Fruit fly (Drosophila melanogaster): ENCODE results near the gene CG46301.

- TF ChIP-seq pad (GFP tag; optimal IDR thresholded peaks at IDR 0.05), result no peak
- TF ChIP-seq cnc (optimal IDR thresholded peaks at IDR 0.05), result no peak
- TF ChIP-seq bab1 (GFP tag; optimal IDR thresholded peaks at IDR 0.05), result no peak
- TF ChIP-seq cic (GFP tag; optimal IDR thresholded peaks at IDR 0.05), result no peak
- TF ChIP-seq CG7045 (GFP tag; optimal IDR thresholded peaks at IDR 0.05), result no peak
- TF ChIP-seq kay (GFP tag; ENCODE audit: borderline replicate concordance), result no peak
- TF ChIP-seq CG5204 (GFP tag; optimal IDR thresholded peaks at IDR 0.05), result no peak
- TF ChIP-seq CG7101 (tag; optimal IDR thresholded peaks at IDR 0.05), result no peak
- no peak for TF ChIP-seq CG1620 (GFP tag; optimal IDR thresholded peaks at IDR 0.05)
- no peak for TF ChIP-seq toe (GFP tag; optimal IDR thresholded peaks at IDR 0.05)
- TF ChIP-seq ovo (GFP tag; optimal IDR thresholded peaks at IDR 0.05), result no peak
- TF ChIP-seq CG14711 (tag; optimal IDR thresholded peaks at IDR 0.05), result no peak
- no peak for TF ChIP-seq CG12768 (GFP tag; optimal IDR thresholded peaks at IDR 0.05)
- no peak for TF ChIP-seq tj (GFP tag; optimal IDR thresholded peaks at IDR 0.05)
These were observed 21.7 kb downstream of the CG46301 start for dm6 chr2L:14125630-14126029.
